Fruit fly (Drosophila melanogaster): ENCODE results near the gene kek1.

The kek1 gene

DNA sequence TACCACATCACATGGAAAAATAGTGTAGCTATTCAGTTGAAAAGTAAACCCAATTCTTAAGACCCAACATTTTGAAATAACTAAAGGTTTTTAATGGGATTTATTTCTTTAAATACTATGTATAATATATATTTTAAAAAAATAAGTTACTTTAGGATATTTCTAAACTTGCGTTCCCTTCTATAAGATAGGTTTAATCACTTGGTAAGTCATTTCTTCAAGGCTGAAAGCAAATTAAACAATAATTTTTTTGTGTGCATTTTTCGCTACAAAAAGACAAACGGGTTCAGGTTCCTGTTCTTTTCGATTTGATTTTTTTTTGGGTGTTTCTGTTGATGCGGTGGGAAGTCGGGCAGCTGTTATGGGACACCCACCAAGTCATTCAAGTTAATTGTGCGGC lies 14.8 kb upstream of the kek1 start (continued):
- TF ChIP-seq Lpt (GFP tag; optimal IDR thresholded peaks at IDR 0.05) (no peak), CG11294 (GFP tag; IDR thresholded peaks at IDR 0.05) (no peak)

DNA sequence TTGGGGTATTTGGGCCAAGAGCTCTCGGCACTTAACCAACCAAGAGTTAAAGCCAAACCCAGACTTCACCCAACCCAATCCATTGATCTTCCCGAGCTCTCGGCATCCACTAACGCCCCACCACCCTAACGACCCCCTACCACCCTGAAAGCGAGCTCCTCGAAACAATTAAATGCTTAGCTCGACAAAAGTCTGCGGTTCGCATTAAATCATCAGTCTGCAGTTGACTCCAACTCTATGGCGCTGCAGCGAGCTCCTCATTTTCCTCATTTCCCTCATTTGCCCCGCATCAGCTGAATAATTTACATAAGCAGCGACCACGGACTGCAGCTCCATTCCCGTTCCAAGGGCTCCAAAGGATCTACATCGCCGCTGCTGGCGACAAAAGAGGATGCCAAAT lies 13.5 kb upstream of the kek1 start:
- TF ChIP-seq Hr39 (GFP tag; optimal IDR thresholded peaks at IDR 0.05) (no peak), CG6163 (GFP tag; IDR thresholded peaks at IDR 0.05) (0 out of 3 replicates have a peak, but pooled peaks have one; percentile 14)

DNA sequence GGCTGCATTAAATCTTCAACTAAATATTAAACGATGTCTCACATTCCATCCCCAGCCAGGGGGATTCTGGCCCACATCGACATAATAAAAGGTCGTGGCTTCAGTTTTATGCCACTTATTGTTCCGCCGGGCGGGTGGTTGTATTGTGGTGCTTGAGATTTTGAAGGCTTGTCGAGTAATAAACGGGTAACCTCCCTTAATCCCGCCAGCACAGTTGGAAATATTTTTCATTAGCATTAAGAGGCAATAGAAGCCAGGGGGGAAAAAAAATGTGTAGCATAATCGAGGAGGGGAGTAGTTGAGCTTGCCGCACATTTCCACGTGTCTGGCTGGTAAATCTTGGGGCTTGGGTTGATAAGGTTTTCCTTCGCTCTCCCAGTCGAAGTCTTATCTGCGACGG lies 8.1 kb upstream of the kek1 start:
- TF ChIP-seq pdm3 (GFP tag; optimal IDR thresholded peaks at IDR 0.05), result no peak
- no peak for TF ChIP-seq vri (GFP tag; optimal IDR thresholded peaks at IDR 0.05)
- TF ChIP-seq Gug (GFP tag; IDR thresholded peaks at IDR 0.05), result no peak
- no peak for TF ChIP-seq Met (GFP tag; optimal IDR thresholded peaks at IDR 0.05)
- no peak for TF ChIP-seq eg (GFP tag; IDR thresholded peaks at IDR 0.05)
- no peak for TF ChIP-seq Smox (GFP tag; optimal IDR thresholded peaks at IDR 0.05)

DNA sequence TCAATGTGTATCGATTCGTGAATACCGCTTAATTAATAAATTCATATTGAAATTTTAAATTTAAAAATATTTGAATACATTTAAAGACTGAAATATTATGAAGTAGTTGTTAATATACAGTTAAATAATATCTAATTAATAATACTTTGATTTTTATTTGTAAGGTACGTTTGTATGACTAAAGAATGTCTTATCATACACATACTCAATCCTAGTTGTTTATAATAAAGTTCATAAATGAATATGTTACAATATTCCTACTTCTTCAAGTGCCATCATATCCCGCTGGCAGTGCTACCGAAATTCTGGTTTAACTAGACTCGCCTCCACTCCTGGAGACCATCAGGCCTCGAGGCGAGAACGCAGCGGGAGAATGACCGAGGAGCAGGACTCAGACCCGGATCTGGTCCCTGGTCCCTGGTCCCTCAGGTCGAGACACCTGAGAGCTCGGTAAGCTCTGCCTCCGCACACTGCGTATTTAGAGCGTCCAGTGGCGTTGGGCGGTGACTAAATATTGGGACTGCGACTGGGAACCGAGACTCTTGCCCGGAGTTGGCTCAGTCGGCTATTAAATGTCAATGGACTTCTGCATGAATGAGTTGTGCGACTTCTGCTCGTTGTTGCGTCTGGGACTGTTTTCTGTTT lies 6.8 kb upstream of the kek1 start:
- TF ChIP-seq Sox14 (GFP tag; optimal IDR thresholded peaks at IDR 0.05) (peak; percentile 40), lz (GFP tag; optimal IDR thresholded peaks at IDR 0.05) (peak; percentile 66), Blimp-1 (GFP tag; optimal IDR thresholded peaks at IDR 0.05) (peak; percentile 51), cyc (GFP tag; optimal IDR thresholded peaks at IDR 0.05) (peak; percentile 44), CG3032 (tag; optimal IDR thresholded peaks at IDR 0.05) (peak; percentile 90), salr (GFP tag; optimal IDR thresholded peaks at IDR 0.05) (peak in 1 of 2 experiments; percentile 86), fkh (GFP tag; optimal IDR thresholded peaks at IDR 0.05) (no peak), CG10669 (GFP tag; optimal IDR thresholded peaks at IDR 0.05) (peak; percentile 80), CG6854 (GFP tag; optimal IDR thresholded peaks at IDR 0.05) (peak; percentile 3), CG7368 (GFP tag; optimal IDR thresholded peaks at IDR 0.05) (peak; percentile 59), eg (GFP tag; IDR thresholded peaks at IDR 0.05) (no peak), CG10631 (GFP tag; optimal IDR thresholded peaks at IDR 0.05) (peak; percentile 87), Ets96B (tag; optimal IDR thresholded peaks at IDR 0.05) (peak; percentile 88), CG8119 (GFP tag; IDR thresholded peaks at IDR 0.05) (peak; percentile 79), dac (GFP tag; optimal IDR thresholded peaks at IDR 0.05) (peak; percentile 40), dsx (GFP tag; optimal IDR thresholded peaks at IDR 0.05; ENCODE audit: poor library complexity, severe bottlenecking) (peak; percentile 84), Hr38 (GFP tag; optimal IDR thresholded peaks at IDR 0.05) (no peak), fd85E (GFP tag; optimal IDR thresholded peaks at IDR 0.05) (no peak), net (GFP tag; optimal IDR thresholded peaks at IDR 0.05) (peak; percentile 34), fd59A (GFP tag; optimal IDR thresholded peaks at IDR 0.05) (peak; percentile 84), CG11762 (GFP tag; optimal IDR thresholded peaks at IDR 0.05; ENCODE audit: insufficient read depth) (peak; percentile 56), svp (GFP tag) (peak; percentile 83), CG8632 (GFP tag; optimal IDR thresholded peaks at IDR 0.05) (peak; percentile 81), pdm3 (GFP tag; optimal IDR thresholded peaks at IDR 0.05) (peak; percentile 50), CG3919 (GFP tag; optimal IDR thresholded peaks at IDR 0.05) (peak; percentile 76), CG9139 (GFP tag; optimal IDR thresholded peaks at IDR 0.05) (peak; percentile 74), esn (GFP tag; optimal IDR thresholded peaks at IDR 0.05) (peak; percentile 82), CG11294 (GFP tag; IDR thresholded peaks at IDR 0.05) (no peak), CG8319 (GFP tag; optimal IDR thresholded peaks at IDR 0.05) (peak; percentile 46), CG6163 (GFP tag; IDR thresholded peaks at IDR 0.05) (0 out of 3 replicates have a peak, but pooled peaks have one; percentile 35), Sox102F (GFP tag; optimal IDR thresholded peaks at IDR 0.05) (peak; percentile 57), CG6276 (GFP tag; optimal IDR thresholded peaks at IDR 0.05) (peak; percentile 44), acj6 (GFP tag; optimal IDR thresholded peaks at IDR 0.05) (peak; percentile 81), topi (GFP tag; optimal IDR thresholded peaks at IDR 0.05) (peak; percentile 54), CG15336 (GFP tag; IDR thresholded peaks at IDR 0.05) (peak; percentile 53), CG31627 (GFP tag; optimal IDR thresholded peaks at IDR 0.05) (peak; percentile 42), CG6792 (GFP tag; optimal IDR thresholded peaks at IDR 0.05) (peak; percentile 74), Hr4 (GFP tag; optimal IDR thresholded peaks at IDR 0.05) (peak; percentile 30), achi (GFP tag; optimal IDR thresholded peaks at IDR 0.05) (peak; percentile 84)
